Worm (Caenorhabditis elegans): Measurements from ENCODE around the gene Y54F10AM.15.
"Not testable (repeated sequence)": the region's sequence is repeated elsewhere in the genome, so short reads cannot be mapped to it uniquely, and the experiment has no call there.

Y54F10AM.15 gene

DNA sequence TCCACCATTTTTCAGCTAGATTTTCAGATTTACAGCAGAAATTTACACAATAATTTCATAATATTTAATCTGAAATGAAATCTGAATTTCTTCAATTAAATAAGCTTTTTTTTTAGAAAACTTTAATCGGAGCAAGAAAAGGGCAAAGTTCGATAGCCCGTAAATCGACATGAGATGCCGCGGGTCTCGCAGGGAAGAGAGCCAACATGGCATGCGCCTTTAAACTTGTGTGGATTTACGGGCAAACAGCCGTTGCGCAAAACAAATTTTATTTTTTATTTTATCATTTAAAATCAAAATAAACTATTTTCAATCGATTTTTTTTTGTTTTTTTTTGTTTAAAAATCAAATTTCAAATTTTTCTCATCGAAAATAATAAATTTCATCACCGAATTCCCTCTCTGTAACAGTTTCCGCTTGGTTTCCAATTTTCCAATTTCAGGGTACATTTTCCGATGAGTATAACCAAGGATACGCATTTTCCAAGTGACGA lies at the start of gene Y54F10AM.15, which contains the start of the genes rbc-2 and ndua-8:
Y54F10AM.15 (minus strand) TSS at position 59 of the 493 bp plus-strand sequence.
rbc-2 (minus strand) TSS at position 69 of the 493 bp plus-strand sequence.
ndua-8 (plus strand) TSS at position 443 of the 493 bp plus-strand sequence.
- TF ChIP-seq hmg-4 (GFP tag; optimal IDR thresholded peaks at IDR 0.05): peak; percentile 32
- no peak for TF ChIP-seq ceh-13 (GFP tag; optimal IDR thresholded peaks at IDR 0.05)
- peak; percentile 35 for TF ChIP-seq F13C5.2 (tag; optimal IDR thresholded peaks at IDR 0.05)

ce11 chrIII:2577982-2578381 lies 49.5 kb upstream of the Y54F10AM.15 start:
- TF ChIP-seq hmbx-1 (tag; optimal IDR thresholded peaks at IDR 0.05): no peak
- peak; percentile 83 for TF ChIP-seq ceh-36 (tag; optimal IDR thresholded peaks at IDR 0.05)
- TF ChIP-seq pes-1 (GFP tag; IDR thresholded peaks at IDR 0.05): no peak

ce11 chrIII:2576360-2577259 lies 48.1 kb upstream of the Y54F10AM.15 start:
- no peak for TF ChIP-seq tbx-37 (GFP tag; conservative IDR thresholded peaks at IDR 0.05)
- TF ChIP-seq B0310.2 (tag; optimal IDR thresholded peaks at IDR 0.05): no peak
- TF ChIP-seq ceh-13 (GFP tag; optimal IDR thresholded peaks at IDR 0.05): no peak
- no peak for TF ChIP-seq ets-7 (tag; optimal IDR thresholded peaks at IDR 0.05)
- no peak for TF ChIP-seq flt-1 (GFP tag; IDR thresholded peaks at IDR 0.05)
- no peak for TF ChIP-seq ceh-36 (tag; optimal IDR thresholded peaks at IDR 0.05)
- no peak for TF ChIP-seq sea-1 (GFP tag; conservative IDR thresholded peaks at IDR 0.05)
- TF ChIP-seq F13C5.2 (tag; optimal IDR thresholded peaks at IDR 0.05): peak; percentile 55
- TF ChIP-seq pes-1 (GFP tag; IDR thresholded peaks at IDR 0.05): 0 out of 2 replicates have a peak, but pooled peaks have one; percentile 47
- no peak for TF ChIP-seq aly-1 (tag; optimal IDR thresholded peaks at IDR 0.05)
- no peak for TF ChIP-seq tra-4 (tag; optimal IDR thresholded peaks at IDR 0.05)
- TF ChIP-seq hmg-4 (GFP tag; optimal IDR thresholded peaks at IDR 0.05): peak; percentile 28
- no peak for TF ChIP-seq hmbx-1 (tag; optimal IDR thresholded peaks at IDR 0.05)
- no peak for TF ChIP-seq tbx-11 (GFP tag; IDR thresholded peaks at IDR 0.05)
- TF ChIP-seq ama-1 (optimal IDR thresholded peaks at IDR 0.05): no peak
- TF ChIP-seq scrt-1 (GFP tag; IDR thresholded peaks at IDR 0.05): no peak
- TF ChIP-seq hnd-1 (tag; optimal IDR thresholded peaks at IDR 0.05): no peak

DNA sequence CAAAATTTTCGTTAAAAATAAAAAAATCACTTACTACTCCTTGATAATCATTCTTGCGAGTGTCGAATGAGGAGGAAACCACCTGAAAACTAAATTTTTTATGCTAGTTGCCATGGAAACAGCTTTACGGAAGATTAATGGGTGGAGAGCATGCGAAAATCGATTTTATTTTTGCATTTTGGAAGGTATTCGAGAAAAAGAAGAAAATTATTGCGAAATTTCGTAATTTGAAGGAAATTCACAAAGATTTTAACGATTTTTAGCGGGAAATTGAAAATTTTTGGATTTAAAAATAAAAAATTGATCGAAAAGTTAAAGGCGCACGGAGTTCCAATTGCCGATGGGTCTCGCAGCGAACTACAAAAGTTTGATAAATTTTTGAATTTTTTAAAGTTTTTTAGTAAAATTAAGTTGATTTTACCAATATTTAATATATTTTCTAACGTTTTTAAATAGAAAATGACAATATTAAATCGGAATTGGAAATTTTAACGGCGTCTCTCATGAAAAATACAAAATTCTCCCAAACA lies 47.2 kb upstream of the Y54F10AM.15 start, which contains the start of gene Y54F10AR.1:
Y54F10AR.1 (minus strand) TSS at position 51 of the 530 bp plus-strand sequence.
- no peak for TF ChIP-seq pes-1 (GFP tag; IDR thresholded peaks at IDR 0.05)
- no peak for TF ChIP-seq tra-4 (tag; optimal IDR thresholded peaks at IDR 0.05)
- TF ChIP-seq tbx-11 (GFP tag; IDR thresholded peaks at IDR 0.05): no peak
- no peak for TF ChIP-seq sea-1 (GFP tag; conservative IDR thresholded peaks at IDR 0.05)
- no peak for TF ChIP-seq ama-1 (optimal IDR thresholded peaks at IDR 0.05)
- no peak for TF ChIP-seq hmg-4 (GFP tag; optimal IDR thresholded peaks at IDR 0.05)
- TF ChIP-seq ceh-36 (tag; optimal IDR thresholded peaks at IDR 0.05): no peak
- no peak for TF ChIP-seq F13C5.2 (tag; optimal IDR thresholded peaks at IDR 0.05)
- TF ChIP-seq tbx-37 (GFP tag; conservative IDR thresholded peaks at IDR 0.05): no peak
- TF ChIP-seq flt-1 (GFP tag; IDR thresholded peaks at IDR 0.05): no peak
- TF ChIP-seq B0310.2 (tag; optimal IDR thresholded peaks at IDR 0.05): no peak
- TF ChIP-seq hnd-1 (tag; optimal IDR thresholded peaks at IDR 0.05): no peak
- TF ChIP-seq scrt-1 (GFP tag; IDR thresholded peaks at IDR 0.05): no peak
- no peak for TF ChIP-seq ceh-13 (GFP tag; optimal IDR thresholded peaks at IDR 0.05)

DNA sequence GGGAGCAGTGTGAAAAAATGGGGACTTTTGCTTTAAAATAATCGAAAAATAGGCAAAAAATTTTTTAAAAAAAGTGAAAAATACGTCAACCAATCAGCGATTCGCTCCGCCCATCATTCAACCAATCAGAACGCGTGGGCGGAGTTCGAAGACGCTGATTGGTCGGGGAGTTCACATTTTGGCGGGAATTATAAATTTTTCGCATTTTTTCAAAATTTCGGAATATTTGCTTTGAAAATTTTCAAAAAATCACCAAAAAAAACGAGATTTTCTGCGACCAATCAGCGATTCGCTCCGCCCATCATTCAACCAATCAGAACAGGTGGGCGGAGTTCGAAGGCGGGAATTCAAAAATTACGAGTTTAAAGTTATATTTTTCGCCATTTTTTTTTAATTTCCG lies 43.9 kb upstream of the Y54F10AM.15 start:
- TF ChIP-seq F13C5.2 (tag; optimal IDR thresholded peaks at IDR 0.05): no peak

- TF ChIP-seq hmbx-1 (tag; optimal IDR thresholded peaks at IDR 0.05) (no peak), hnd-1 (tag; optimal IDR thresholded peaks at IDR 0.05) (no peak), sea-1 (GFP tag; conservative IDR thresholded peaks at IDR 0.05) (no peak), tbx-37 (GFP tag; conservative IDR thresholded peaks at IDR 0.05) (no peak), ets-7 (tag; optimal IDR thresholded peaks at IDR 0.05) (no peak), ceh-13 (GFP tag; optimal IDR thresholded peaks at IDR 0.05) (no peak)
Observed at ce11 chrIII:2571447-2571846, 43.0 kb upstream of the Y54F10AM.15 start, which contains the start of gene Y54F10AR.2. Y54F10AR.2 (minus strand) TSS chrIII:2571547.

DNA sequence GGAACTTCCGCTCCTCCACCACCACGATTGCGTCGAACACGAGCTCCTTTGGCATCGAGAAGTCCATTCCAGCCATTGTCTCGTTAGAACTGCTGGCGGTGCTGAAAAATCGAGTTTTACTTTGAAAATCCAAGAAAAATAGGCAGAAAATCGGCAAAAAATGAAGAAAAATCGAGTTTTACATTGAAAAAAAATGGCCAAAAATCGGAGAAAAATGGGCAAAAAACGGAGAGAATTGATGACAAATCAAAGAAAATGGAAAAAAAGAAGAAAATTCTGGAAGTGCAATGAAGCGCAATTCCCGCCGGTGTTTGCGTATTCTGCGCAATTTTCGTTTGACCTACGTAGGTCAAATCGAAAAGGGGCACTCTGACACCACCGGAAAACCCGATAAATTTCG lies 35.4 kb upstream of the Y54F10AM.15 start, which contains the start of gene Y54F10AM.11:
Y54F10AM.11 (minus strand) TSS at position 101 of the 400 bp plus-strand sequence.
- TF ChIP-seq scrt-1 (GFP tag; IDR thresholded peaks at IDR 0.05); B0310.2 (tag; optimal IDR thresholded peaks at IDR 0.05); tbx-11 (GFP tag; IDR thresholded peaks at IDR 0.05): not testable (repeated sequence)

DNA sequence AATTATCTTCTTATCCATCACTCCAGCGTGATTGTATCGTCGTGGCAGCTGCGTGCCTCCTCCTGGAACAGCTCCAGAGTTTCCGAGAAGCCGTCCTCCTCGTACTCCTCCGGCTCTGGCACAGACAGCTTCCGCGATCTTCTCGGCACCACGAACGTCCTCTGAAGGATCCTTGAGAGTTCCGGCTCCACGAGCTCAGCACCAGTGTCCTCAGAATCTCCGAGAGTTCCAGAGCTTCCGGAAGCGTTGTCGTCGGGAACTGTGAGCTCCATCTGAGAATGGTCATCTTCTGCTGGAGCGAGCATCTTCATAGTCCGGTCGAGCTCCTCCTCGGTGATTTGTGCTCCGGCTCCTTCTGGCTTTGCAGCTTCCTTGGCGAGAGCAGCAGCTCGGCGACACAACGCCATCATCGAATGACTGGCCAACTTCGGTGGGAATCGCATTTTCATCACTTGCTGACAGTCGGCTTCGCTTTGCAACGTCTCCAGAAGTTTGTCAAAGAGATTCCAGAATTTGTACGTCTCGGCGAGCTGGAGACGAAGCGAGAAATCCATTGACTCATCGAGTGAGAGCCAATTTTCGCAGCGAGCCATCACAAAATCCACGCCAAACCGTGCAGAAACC lies 34.7 kb upstream of the Y54F10AM.15 start:
- TF ChIP-seq B0310.2 (tag; optimal IDR thresholded peaks at IDR 0.05) (no peak), hmbx-1 (tag; optimal IDR thresholded peaks at IDR 0.05) (no peak), hmg-4 (GFP tag; optimal IDR thresholded peaks at IDR 0.05) (no peak), hnd-1 (tag; optimal IDR thresholded peaks at IDR 0.05) (no peak), tbx-37 (GFP tag; conservative IDR thresholded peaks at IDR 0.05) (no peak), flt-1 (GFP tag; IDR thresholded peaks at IDR 0.05) (no peak), ceh-13 (GFP tag; optimal IDR thresholded peaks at IDR 0.05) (no peak)
